Worm (Caenorhabditis elegans): ENCODE data around the gene cyp-29A4.

Gene cyp-29A4

ce11 chrV:9628603-9629002 is 26.0 kb upstream of the cyp-29A4 start:
- TF ChIP-seq lsl-1 (GFP tag; optimal IDR thresholded peaks at IDR 0.05) = no peak
- peak; percentile 42; the same call in 1 of the 2 replicates for TF ChIP-seq dox-1 (GFP tag; IDR thresholded peaks at IDR 0.05)
- TF ChIP-seq zfh-2 (GFP tag; conservative IDR thresholded peaks at IDR 0.05) = peak; percentile 90
- no peak for TF ChIP-seq T26A5.8 (tag; optimal IDR thresholded peaks at IDR 0.05)
- no peak for TF ChIP-seq him-1 (tag; optimal IDR thresholded peaks at IDR 0.05)
- no peak for TF ChIP-seq madf-6 (GFP tag; IDR thresholded peaks at IDR 0.05)
- no peak for TF ChIP-seq ekl-4 (GFP tag; IDR thresholded peaks at IDR 0.05)
- TF ChIP-seq egrh-3 (GFP tag; IDR thresholded peaks at IDR 0.05) = peak; percentile 83
- TF ChIP-seq chd-7 (tag; optimal IDR thresholded peaks at IDR 0.05) = peak; percentile 52
- TF ChIP-seq sdz-38 (tag; optimal IDR thresholded peaks at IDR 0.05) = no peak

ce11 chrV:9629114-9629513 is 25.4 kb upstream of the cyp-29A4 start, which contains the start of gene idpc-3:
Gene idpc-3, minus strand, starts transcription at chrV:9629214.
- TF ChIP-seq lin-26 (GFP tag; IDR thresholded peaks at IDR 0.05) (no peak), B0035.1 (tag; optimal IDR thresholded peaks at IDR 0.05) (no peak), lir-1 (GFP tag; conservative IDR thresholded peaks at IDR 0.05) (no peak), F23B12.7 (tag; optimal IDR thresholded peaks at IDR 0.05; ENCODE audit: insufficient read depth) (no peak), madf-8 (GFP tag; conservative IDR thresholded peaks at IDR 0.05) (no peak), hsf-1 (GFP tag; IDR thresholded peaks at IDR 0.05) (no peak), ztf-28 (GFP tag; IDR thresholded peaks at IDR 0.05) (no peak), F39B2.1 (GFP tag; IDR thresholded peaks at IDR 0.05) (no peak), rpc-1 (optimal IDR thresholded peaks at IDR 0.05) (no peak), rpc-1 (tag; optimal IDR thresholded peaks at IDR 0.05) (no peak), mes-4 (tag; optimal IDR thresholded peaks at IDR 0.05) (no peak), ztf-18 (tag; optimal IDR thresholded peaks at IDR 0.05) (no peak), repo-1 (tag; optimal IDR thresholded peaks at IDR 0.05) (no peak), F33H1.4 (GFP tag; IDR thresholded peaks at IDR 0.05) (no peak)

ce11 chrV:9629643-9630042 is 24.9 kb upstream of the cyp-29A4 start, which contains the start of gene col-146:
Gene col-146, plus strand, starts transcription at chrV:9629943.
- TF ChIP-seq let-526 (GFP tag; IDR thresholded peaks at IDR 0.05) = no peak

- TF ChIP-seq ztf-22 (GFP tag; optimal IDR thresholded peaks at IDR 0.05) = no peak
- TF ChIP-seq egrh-3 (GFP tag; IDR thresholded peaks at IDR 0.05) = peak; percentile 97
- peak; percentile 72 for TF ChIP-seq zfh-2 (GFP tag; conservative IDR thresholded peaks at IDR 0.05)
- TF ChIP-seq Y79H2A.3 (GFP tag; conservative IDR thresholded peaks at IDR 0.05) = no peak
- no peak for TF ChIP-seq Y56A3A.18 (GFP tag; IDR thresholded peaks at IDR 0.05)
- peak; percentile 32; the same call in 1 of the 2 replicates for TF ChIP-seq mcd-1 (GFP tag; IDR thresholded peaks at IDR 0.05)
- peak; percentile 34; the same call in 1 of the 2 replicates for TF ChIP-seq dox-1 (GFP tag; IDR thresholded peaks at IDR 0.05)
- TF ChIP-seq mes-4 (tag; optimal IDR thresholded peaks at IDR 0.05) = no peak
- TF ChIP-seq gei-17 (GFP tag; optimal IDR thresholded peaks at IDR 0.05) = no peak
- no peak for TF ChIP-seq cebp-1 (GFP tag; IDR thresholded peaks at IDR 0.05)
- no peak for TF ChIP-seq cebp-1 (tag; optimal IDR thresholded peaks at IDR 0.05)
Observed at ce11 chrV:9630542-9630941, 24.0 kb upstream of the cyp-29A4 start.

- TF ChIP-seq nfyb-1 (GFP tag; IDR thresholded peaks at IDR 0.05) (no peak), akir-1 (GFP tag; optimal IDR thresholded peaks at IDR 0.05) (no peak), ceh-58 (GFP tag; IDR thresholded peaks at IDR 0.05) (no peak), hmg-20 (GFP tag; IDR thresholded peaks at IDR 0.05) (no peak), repo-1 (tag; optimal IDR thresholded peaks at IDR 0.05) (no peak), F57C9.4 (tag; optimal IDR thresholded peaks at IDR 0.05) (no peak), tbp1 (GFP tag; optimal IDR thresholded peaks at IDR 0.05) (no peak), egl-44 (GFP tag; IDR thresholded peaks at IDR 0.05) (no peak), bed-2 (GFP tag; IDR thresholded peaks at IDR 0.05) (no peak), egrh-3 (GFP tag; IDR thresholded peaks at IDR 0.05) (no peak), T07F8.4 (tag; optimal IDR thresholded peaks at IDR 0.05) (no peak), nhr-90 (tag; optimal IDR thresholded peaks at IDR 0.05) (no peak), snpc-1.1 (tag; optimal IDR thresholded peaks at IDR 0.05; ENCODE audit: insufficient read depth) (no peak), Y95B8A.8 (GFP tag; IDR thresholded peaks at IDR 0.05) (no peak), bed-1 (GFP tag; IDR thresholded peaks at IDR 0.05) (no peak)
Observed at ce11 chrV:9630944-9631343, 23.6 kb upstream of the cyp-29A4 start, which contains the start of gene T06E4.5. Gene T06E4.5, plus strand, starts transcription at chrV:9631244.

All from whole organism, young adult.